Fruit fly (Drosophila melanogaster) whole organism, embryonic: Measurements from ENCODE around the gene f-cup.

ENCODE experiments used
- Asciz ChIP-seq: fragments of 200-800 bp; sonication (Bioruptor generic); optimal IDR thresholded peaks from 2 replicates; lab custom pipeline; 2017; ENCODE audit warnings: missing biosample characterization, mild to moderate bottlenecking, missing genetic modification characterization, missing genetic modification reagents
- BEAF-32 ChIP-seq: fragments of 200-800 bp; sonication (Bioruptor generic); optimal IDR thresholded peaks from 3 replicates; lab custom pipeline; 2017; ENCODE audit warnings: missing biosample characterization, missing genetic modification characterization, mild to moderate bottlenecking, moderate library complexity, missing genetic modification reagents
- Bdp1 ChIP-seq: fragments of 200-800 bp; sonication (Bioruptor generic); optimal IDR thresholded peaks from 3 replicates; lab custom pipeline; 2016; ENCODE audit warnings: missing biosample characterization, missing genetic modification characterization
- CG10979 ChIP-seq: fragments of 200-800 bp; sonication (Bioruptor generic); optimal IDR thresholded peaks from 2 replicates; lab custom pipeline; 2018; ENCODE audit warnings: missing biosample characterization, mild to moderate bottlenecking, missing genetic modification characterization, moderate library complexity
- CG11398 ChIP-seq: fragments of 200-800 bp; sonication (Bioruptor generic); optimal IDR thresholded peaks from 2 replicates; lab custom pipeline; 2016; ENCODE audit warnings: missing biosample characterization, missing genetic modification characterization
- CG12104 ChIP-seq: fragments of 200-800 bp; sonication (Bioruptor generic); optimal IDR thresholded peaks from 3 replicates; lab custom pipeline; 2016; ENCODE audit warnings: missing biosample characterization, missing genetic modification characterization
- CG12219 ChIP-seq: fragments of 200-800 bp; sonication (Bioruptor generic); optimal IDR thresholded peaks from 3 replicates; lab custom pipeline; 2018; ENCODE audit warnings: missing biosample characterization, mild to moderate bottlenecking, missing genetic modification characterization
- CG1233 ChIP-seq: fragments of 200-800 bp; sonication (Bioruptor generic); optimal IDR thresholded peaks from 4 replicates; lab custom pipeline; 2018; ENCODE audit warnings: missing biosample characterization, mild to moderate bottlenecking, missing genetic modification characterization
- CG14667 ChIP-seq: fragments of 200-800 bp; sonication (Bioruptor generic); IDR thresholded peaks from 2 replicates; pipeline ENCODE4 v1.3.6; 2022; ENCODE audit warnings: missing biosample characterization, missing genetic modification characterization
- CG14860 ChIP-seq: fragments of 200-800 bp; sonication (Bioruptor generic); IDR thresholded peaks from 3 replicates; pipeline ENCODE4 v1.3.6; 2022; ENCODE audit warnings: missing biosample characterization, missing genetic modification characterization; ENCODE audit not compliant: partially characterized antibody
- CG15011 ChIP-seq: fragments of 200-800 bp; sonication (Bioruptor generic); optimal IDR thresholded peaks from 3 replicates; lab custom pipeline; 2018; ENCODE audit warnings: missing biosample characterization, mild to moderate bottlenecking, missing genetic modification characterization
- CG17359 ChIP-seq: fragments of 200-800 bp; sonication (Bioruptor generic); optimal IDR thresholded peaks from 3 replicates; lab custom pipeline; 2018; ENCODE audit warnings: missing biosample characterization, mild to moderate bottlenecking, missing genetic modification characterization, moderate library complexity
- CG17802 ChIP-seq: fragments of 200-800 bp; sonication (Bioruptor generic); optimal IDR thresholded peaks from 2 replicates; lab custom pipeline; 2018; ENCODE audit warnings: missing biosample characterization, mild to moderate bottlenecking, missing genetic modification characterization, moderate library complexity
- CG3726 ChIP-seq: fragments of 200-800 bp; sonication (Bioruptor generic); IDR thresholded peaks from 3 replicates; pipeline ENCODE4, ENCODE4 v1.3.6; 2022; ENCODE audit warnings: missing biosample characterization, missing genetic modification characterization
- CG4282 ChIP-seq: fragments of 200-800 bp; sonication (Bioruptor generic); optimal IDR thresholded peaks from 2 replicates; lab custom pipeline; 2016; ENCODE audit warnings: missing biosample characterization, missing genetic modification characterization
- CG43689 ChIP-seq: fragments of 200-800 bp; sonication (Bioruptor generic); IDR thresholded peaks from 2 replicates; pipeline ENCODE4 v1.3.6; 2022; ENCODE audit warnings: missing biosample characterization, missing genetic modification characterization
- CG5953 ChIP-seq: fragments of 200-800 bp; sonication (Bioruptor generic); IDR thresholded peaks from 2 replicates; pipeline ENCODE4 v1.3.6; 2022; ENCODE audit warnings: missing biosample characterization, missing genetic modification characterization
- CG6854 ChIP-seq: fragments of 200-800 bp; sonication (Bioruptor generic); optimal IDR thresholded peaks from 3 replicates; lab custom pipeline; 2017; ENCODE audit warnings: missing biosample characterization, mild to moderate bottlenecking, missing genetic modification characterization
- CG8944 ChIP-seq: fragments of 200-800 bp; sonication (Bioruptor generic); optimal IDR thresholded peaks from 3 replicates; lab custom pipeline; 2016; ENCODE audit warnings: missing biosample characterization, missing genetic modification characterization
- Dad ChIP-seq: fragments of 200-800 bp; sonication (Bioruptor generic); optimal IDR thresholded peaks from 3 replicates; lab custom pipeline; 2016; ENCODE audit warnings: missing biosample characterization, missing genetic modification characterization
- Dfd ChIP-seq, 2 experiments: fragments of >200 bp; optimal IDR thresholded peaks; 2 replicates each; lab custom pipeline; 2017; ENCODE audit warnings: missing biosample characterization in 2 of 2, missing genetic modification characterization in 2 of 2
- Doc3 ChIP-seq: fragments of 200-800 bp; sonication (Bioruptor generic); IDR thresholded peaks from 3 replicates; pipeline ENCODE4 v1.3.6; 2022; ENCODE audit warnings: missing biosample characterization, missing genetic modification characterization; ENCODE audit not compliant: partially characterized antibody
- Fer2 ChIP-seq: fragments of 200-800 bp; sonication (Bioruptor generic); optimal IDR thresholded peaks from 2 replicates; lab custom pipeline; 2018; ENCODE audit warnings: missing biosample characterization, mild to moderate bottlenecking, missing genetic modification characterization, moderate library complexity
- Hsf ChIP-seq: fragments of 200-800 bp; sonication (Bioruptor generic); optimal IDR thresholded peaks from 3 replicates; lab custom pipeline; 2016; ENCODE audit warnings: missing biosample characterization, missing genetic modification characterization
- Mes4 ChIP-seq: fragments of 200-800 bp; sonication (Bioruptor generic); optimal IDR thresholded peaks from 2 replicates; lab custom pipeline; 2016; ENCODE audit warnings: missing biosample characterization, missing genetic modification characterization
- Nf-YB ChIP-seq: fragments of 200-800 bp; sonication (Bioruptor generic); optimal IDR thresholded peaks from 3 replicates; lab custom pipeline; 2019; ENCODE audit warnings: missing biosample characterization, mild to moderate bottlenecking, missing genetic modification characterization, moderate library complexity
- PHDP ChIP-seq: fragments of 200-800 bp; sonication (Bioruptor generic); optimal IDR thresholded peaks from 3 replicates; lab custom pipeline; 2018; ENCODE audit warnings: missing biosample characterization, mild to moderate bottlenecking, missing genetic modification characterization, moderate library complexity
- Tbp ChIP-seq: fragments of >200 bp; optimal IDR thresholded peaks from 2 replicates; lab custom pipeline; 2018; ENCODE audit warnings: missing biosample characterization, missing genetic modification characterization
- abd-A ChIP-seq: fragments of 200-800 bp; sonication (Bioruptor generic); optimal IDR thresholded peaks from 3 replicates; lab custom pipeline; 2019; ENCODE audit warnings: missing biosample characterization, mild to moderate bottlenecking, missing genetic modification characterization, moderate library complexity
- ac ChIP-seq: fragments of 200-800 bp; sonication (Bioruptor generic); optimal IDR thresholded peaks from 3 replicates; lab custom pipeline; 2017; ENCODE audit warnings: missing biosample characterization, mild to moderate bottlenecking, missing genetic modification characterization
- ap ChIP-seq: fragments of 200-800 bp; sonication (Bioruptor generic); IDR thresholded peaks from 2 replicates; pipeline ENCODE4 v1.3.6; 2022; ENCODE audit warnings: missing biosample characterization, missing genetic modification characterization
- ash1 ChIP-seq: fragments of 200-800 bp; sonication (Bioruptor generic); optimal IDR thresholded peaks from 2 replicates; lab custom pipeline; 2018; ENCODE audit warnings: missing biosample characterization, mild to moderate bottlenecking, missing genetic modification characterization
- bigmax ChIP-seq: fragments of 200-800 bp; sonication (Bioruptor generic); optimal IDR thresholded peaks from 2 replicates; lab custom pipeline; 2018; ENCODE audit warnings: missing biosample characterization, mild to moderate bottlenecking, missing genetic modification characterization
- btn ChIP-seq: fragments of 200-800 bp; sonication (Bioruptor generic); optimal IDR thresholded peaks from 2 replicates; lab custom pipeline; 2016; ENCODE audit warnings: missing biosample characterization, missing genetic modification characterization
- corto ChIP-seq: fragments of 200-800 bp; sonication (Bioruptor generic); optimal IDR thresholded peaks from 2 replicates; lab custom pipeline; 2016; ENCODE audit warnings: missing biosample characterization, mild to moderate bottlenecking, missing genetic modification characterization, moderate library complexity
- crc ChIP-seq: fragments of 200-800 bp; sonication (Bioruptor generic); optimal IDR thresholded peaks from 2 replicates; lab custom pipeline; 2016; ENCODE audit warnings: missing biosample characterization, missing genetic modification characterization
- fd102C ChIP-seq: fragments of 200-800 bp; sonication (Bioruptor generic); optimal IDR thresholded peaks from 2 replicates; lab custom pipeline; 2018; ENCODE audit warnings: missing biosample characterization, mild to moderate bottlenecking, missing genetic modification characterization, moderate library complexity
- ind ChIP-seq: fragments of 200-800 bp; sonication (Bioruptor generic); optimal IDR thresholded peaks from 3 replicates; lab custom pipeline; 2016; ENCODE audit warnings: missing biosample characterization, missing genetic modification characterization
- insv ChIP-seq, 2 experiments: fragments of 200-800 bp; sonication (Bioruptor generic); optimal IDR thresholded peaks; 3 replicates each; lab custom pipeline; 2016 to 2018; ENCODE audit warnings: missing biosample characterization in 2 of 2, missing genetic modification characterization in 2 of 2
- lmd ChIP-seq: fragments of 200-800 bp; sonication (Bioruptor generic); IDR thresholded peaks from 2 replicates; pipeline ENCODE4 v1.3.6; 2022; ENCODE audit warnings: missing biosample characterization, missing genetic modification characterization
- nerfin-1 ChIP-seq: fragments of 200-800 bp; sonication (Bioruptor generic); optimal IDR thresholded peaks from 3 replicates; lab custom pipeline; 2019; ENCODE audit warnings: missing biosample characterization, mild to moderate bottlenecking, missing genetic modification characterization, moderate library complexity
- oc ChIP-seq: fragments of 200-800 bp; sonication (Bioruptor generic); optimal IDR thresholded peaks from 2 replicates; lab custom pipeline; 2018; ENCODE audit warnings: missing biosample characterization, mild to moderate bottlenecking, missing genetic modification characterization, moderate library complexity
- org-1 ChIP-seq: fragments of 200-800 bp; sonication (Bioruptor generic); optimal IDR thresholded peaks from 2 replicates; lab custom pipeline; 2017; ENCODE audit warnings: missing biosample characterization, missing genetic modification characterization
- prd ChIP-seq, 3 experiments: fragments of >200 bp in 2 of 3; fragments of 200-800 bp in 1 of 3; sonication (Bioruptor generic) in 1 of 3; optimal IDR thresholded peaks in 2 of 3; IDR thresholded peaks in 1 of 3; 2 replicates in 2 of 3; 3 replicates in 1 of 3; pipeline versions ENCODE4 v1.3.6 to Lab custom; 2017 to 2022; ENCODE audit warnings: missing biosample characterization in 1 of 3, missing genetic modification characterization in 1 of 3
- sd ChIP-seq: fragments of 200-800 bp; sonication (Bioruptor generic); optimal IDR thresholded peaks from 3 replicates; lab custom pipeline; 2018; ENCODE audit warnings: missing biosample characterization, mild to moderate bottlenecking, missing genetic modification characterization, moderate library complexity
- sima ChIP-seq: fragments of 200-800 bp; sonication (Bioruptor generic); optimal IDR thresholded peaks from 2 replicates; lab custom pipeline; 2016; ENCODE audit warnings: missing biosample characterization, missing genetic modification characterization
- sna ChIP-seq: fragments of 200-800 bp; sonication (Bioruptor generic); IDR thresholded peaks from 2 replicates; pipeline ENCODE4 v1.3.6; 2022; ENCODE audit warnings: missing biosample characterization, missing genetic modification characterization; ENCODE audit not compliant: partially characterized antibody
- stc ChIP-seq: fragments of 200-800 bp; sonication (Bioruptor generic); IDR thresholded peaks from 2 replicates; pipeline ENCODE4 v1.3.6; 2022; ENCODE audit warnings: missing biosample characterization, missing genetic modification characterization
- usp ChIP-seq: fragments of >200 bp; optimal IDR thresholded peaks from 2 replicates; lab custom pipeline; 2017; ENCODE audit warnings: missing biosample characterization, missing genetic modification characterization
- zen2 ChIP-seq: fragments of 200-800 bp; sonication (Bioruptor generic); IDR thresholded peaks from 3 replicates; pipeline ENCODE4 v1.3.6; 2022; ENCODE audit warnings: missing biosample characterization, missing genetic modification characterization; ENCODE audit not compliant: partially characterized antibody

f-cup gene

DNA sequence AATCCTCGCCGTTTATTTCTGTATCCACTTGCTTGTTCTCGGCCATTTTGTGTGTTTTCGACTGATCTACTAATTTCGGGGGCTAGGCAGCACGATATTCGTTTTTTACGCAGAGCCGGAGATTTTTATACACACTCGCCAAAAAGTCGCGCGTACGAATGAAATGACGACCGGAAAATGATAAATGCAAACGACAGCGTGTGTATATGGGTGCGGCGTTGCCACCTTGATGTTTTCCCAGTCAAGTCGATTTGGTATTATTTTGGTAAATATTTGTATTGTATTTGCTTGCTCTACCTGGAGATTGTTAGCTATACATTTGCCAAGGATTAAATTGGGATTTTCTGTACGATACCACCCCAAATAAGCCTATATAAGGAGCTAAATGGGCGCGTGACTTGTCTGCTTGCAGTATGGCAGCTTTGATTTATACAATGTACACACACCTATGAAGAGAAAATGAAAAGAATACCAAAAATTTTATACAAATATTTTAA, 54.7 kb downstream of the f-cup start, which contains the start of gene sqd (continued):
- TF ChIP-seq ash1 (no peak), CG12219 (peak; percentile 43), org-1 (GFP tag; lab: Kevin White, UChicago) (no peak), usp (GFP tag; lab: Kevin White, UChicago) (no peak), Fer2 (tag; lab: Kevin White, UChicago) (peak; percentile 43), Nf-YB (GFP tag; lab: Kevin White, UChicago) (no peak), CG8944 (GFP tag; lab: Kevin White, UChicago) (peak; percentile 14), stc (peak; percentile 41; the same call in 1 of the 2 replicates), CG43689 (GFP tag; lab: Robert Waterston, UW) (no peak), Doc3 (GFP tag; lab: Robert Waterston, UW) (no peak), prd (optimal IDR thresholded peaks at IDR 0.05; lab: Kevin White, UChicago) (no peak), prd (GFP tag; IDR thresholded peaks at IDR 0.05; lab: Robert Waterston, UW) (peak; percentile 49; the same call in 2 of the 3 replicates), BEAF-32 (peak; percentile 55), crc (GFP tag; lab: Kevin White, UChicago) (no peak), ac (GFP tag; lab: Kevin White, UChicago) (no peak), fd102C (GFP tag; lab: Kevin White, UChicago) (no peak), lmd (GFP tag; lab: Robert Waterston, UW) (no peak; the same call in 1 of the 2 replicates), CG10979 (no peak), nerfin-1 (tag; lab: Kevin White, UChicago) (peak; percentile 45), CG11398 (no peak), Tbp (GFP tag; lab: Kevin White, UChicago) (no peak), oc (no peak), sima (GFP tag; lab: Kevin White, UChicago) (no peak), Hsf (GFP tag; lab: Kevin White, UChicago) (peak; percentile 32), Dad (peak; percentile 2), CG14667 (GFP tag; lab: Robert Waterston, UW) (no peak), corto (no peak), CG17359 (tag; lab: Kevin White, UChicago) (peak; percentile 53), CG5953 (GFP tag; lab: Robert Waterston, UW) (no peak), Dfd (GFP tag; optimal IDR thresholded peaks at IDR 0.05; lab: Kevin White, UChicago) (no peak), CG15011 (peak; percentile 1), CG14860 (no peak), CG17802 (peak; percentile 97), CG12104 (GFP tag; lab: Kevin White, UChicago) (no peak), insv (GFP tag; optimal IDR thresholded peaks at IDR 0.05; lab: Kevin White, UChicago) (peak in 1 of 2 experiments; percentile 39), CG6854 (GFP tag; lab: Kevin White, UChicago) (peak; percentile 64), bigmax (GFP tag; lab: Kevin White, UChicago) (peak; percentile 12), Bdp1 (no peak), ind (GFP tag; lab: Kevin White, UChicago) (peak; percentile 38), CG4282 (no peak), sna (GFP tag; lab: Robert Waterston, UW) (no peak), zen2 (GFP tag; lab: Robert Waterston, UW) (no peak), CG1233 (GFP tag; lab: Kevin White, UChicago) (peak; percentile 48), PHDP (tag; lab: Kevin White, UChicago) (peak; percentile 53), CG3726 (GFP tag; lab: Robert Waterston, UW) (no peak), Mes4 (GFP tag; lab: Kevin White, UChicago) (peak; percentile 62), btn (GFP tag; lab: Kevin White, UChicago) (peak; percentile 57), ap (GFP tag; lab: Robert Waterston, UW) (no peak), Asciz (GFP tag; lab: Kevin White, UChicago) (peak; percentile 44), sd (tag; lab: Kevin White, UChicago) (no peak), abd-A (tag; lab: Kevin White, UChicago) (no peak)
